Worm (Caenorhabditis elegans) whole organism, L1 larva: ENCODE measurements around the gene K03B4.1.
A peak's percentile ranks its signal among the peaks of the same experiment; 100 is the strongest.

Experiments used
- C04F5.9 ChIP-seq: sonication (generic microtip); optimal IDR thresholded peaks from 2 replicates; lab custom pipeline; 2016; ENCODE audit warnings: missing genetic modification characterization, missing compliant biosample characterization
- C16A3.4 ChIP-seq: fragments of 150-350 bp; optimal IDR thresholded peaks from 2 replicates; lab custom pipeline; 2014; ENCODE audit warnings: missing biosample characterization, missing genetic modification characterization
- C34B4.2 ChIP-seq: sonication (generic microtip); optimal IDR thresholded peaks from 2 replicates; lab custom pipeline; 2017; ENCODE audit warnings: mild to moderate bottlenecking, missing genetic modification characterization, missing compliant biosample characterization
- F16B12.6 ChIP-seq: fragments of 150-350 bp; optimal IDR thresholded peaks from 2 replicates; lab custom pipeline; 2014; ENCODE audit warnings: missing biosample characterization, missing genetic modification characterization
- aha-1 ChIP-seq: fragments of 150-350 bp; optimal IDR thresholded peaks from 2 replicates; lab custom pipeline; 2014; ENCODE audit warnings: missing biosample characterization, missing genetic modification characterization
- ama-1 ChIP-seq: fragments of 150-350 bp; optimal IDR thresholded peaks from 2 replicates; lab custom pipeline; 2014
- ceh-8 ChIP-seq: fragments of 200-800 bp; sonication (Bioruptor generic); optimal IDR thresholded peaks from 2 replicates; lab custom pipeline; 2018; ENCODE audit warnings: mild to moderate bottlenecking, missing genetic modification characterization, moderate library complexity, missing compliant biosample characterization
- ceh-88 ChIP-seq: fragments of 200-800 bp; sonication (Bioruptor generic); IDR thresholded peaks from 2 replicates; pipeline ENCODE4 v1.3.6; 2022; ENCODE audit warnings: missing genetic modification characterization, missing compliant biosample characterization
- dpl-1 ChIP-seq, 3 experiments: fragments of 150-350 bp in 2 of 3; sonication (generic microtip) in 1 of 3; optimal IDR thresholded peaks; 2 replicates each; lab custom pipeline; 2014 to 2017; ENCODE audit warnings: missing biosample characterization in 3 of 3, missing genetic modification characterization in 3 of 3, missing genetic modification reagents in 3 of 3
- efl-1 ChIP-seq, 4 experiments: fragments of 150-350 bp; optimal IDR thresholded peaks in 3 of 4; peaks in 1 of 4; 1 replicate in 1 of 4; 2 replicates in 3 of 4; lab custom pipeline; 2014; ENCODE audit warnings: missing biosample characterization in 2 of 4, missing genetic modification characterization in 2 of 4, missing genetic modification reagents in 2 of 4
- efl-3 ChIP-seq: fragments of 200-800 bp; sonication (Bioruptor generic); optimal IDR thresholded peaks from 2 replicates; lab custom pipeline; 2018; ENCODE audit warnings: mild to moderate bottlenecking, missing genetic modification characterization, missing compliant biosample characterization
- egl-27 ChIP-seq, 2 experiments: fragments of 150-350 bp in 1 of 2; sonication (generic microtip); optimal IDR thresholded peaks; 3 replicates each; lab custom pipeline; 2017 to 2018; ENCODE audit warnings: missing biosample characterization in 2 of 2, missing genetic modification characterization in 2 of 2, missing genetic modification reagents in 2 of 2
- elt-2 ChIP-seq: sonication (generic microtip); optimal IDR thresholded peaks from 2 replicates; lab custom pipeline; 2016; ENCODE audit warnings: missing genetic modification characterization, mild to moderate bottlenecking, inconsistent platforms, missing compliant biosample characterization, missing genetic modification reagents
- elt-3 ChIP-seq, 6 experiments: fragments of 150-350 bp in 1 of 6; sonication (generic microtip); optimal IDR thresholded peaks; 2 replicates each; lab custom pipeline; 2017 to 2018; ENCODE audit warnings: missing biosample characterization in 6 of 6, missing genetic modification characterization in 6 of 6, inconsistent platforms in 1 of 6
- fkh-4 ChIP-seq: sonication (generic microtip); optimal IDR thresholded peaks from 2 replicates; lab custom pipeline; 2016; ENCODE audit warnings: missing compliant biosample characterization, missing genetic modification characterization, borderline replicate concordance
- fkh-8 ChIP-seq: sonication (generic microtip); optimal IDR thresholded peaks from 2 replicates; lab custom pipeline; 2016; ENCODE audit warnings: mild to moderate bottlenecking, missing genetic modification characterization, missing compliant biosample characterization
- fos-1 ChIP-seq: fragments of 150-350 bp; optimal IDR thresholded peaks from 2 replicates; lab custom pipeline; 2014; ENCODE audit warnings: missing biosample characterization, missing genetic modification characterization
- hlh-17 ChIP-seq: fragments of 200-800 bp; sonication (Bioruptor generic); optimal IDR thresholded peaks from 2 replicates; lab custom pipeline; 2018; ENCODE audit warnings: missing genetic modification characterization, mild to moderate bottlenecking, missing compliant biosample characterization, moderate library complexity, borderline replicate concordance
- hlh-4 ChIP-seq: sonication (generic microtip); optimal IDR thresholded peaks from 2 replicates; lab custom pipeline; 2016; ENCODE audit warnings: mild to moderate bottlenecking, missing genetic modification characterization, missing compliant biosample characterization
- hpl-2 ChIP-seq: fragments of 150-350 bp; optimal IDR thresholded peaks from 2 replicates; lab custom pipeline; 2014; ENCODE audit warnings: missing biosample characterization, missing genetic modification reagents, missing genetic modification characterization
- lin-13 ChIP-seq: fragments of 150-350 bp; optimal IDR thresholded peaks from 2 replicates; lab custom pipeline; 2014; ENCODE audit warnings: missing biosample characterization, missing genetic modification reagents, missing genetic modification characterization
- lin-35 ChIP-seq, 2 experiments: fragments of 150-350 bp; optimal IDR thresholded peaks; 2 replicates each; lab custom pipeline; 2014; ENCODE audit warnings: missing biosample characterization in 2 of 2, missing genetic modification characterization in 2 of 2, missing genetic modification reagents in 2 of 2
- lir-3 ChIP-seq: sonication (generic microtip); optimal IDR thresholded peaks from 2 replicates; lab custom pipeline; 2016; ENCODE audit warnings: mild to moderate bottlenecking, missing genetic modification characterization, moderate library complexity, missing compliant biosample characterization; ENCODE audit not compliant: poor library complexity
- lsy-2 ChIP-seq, 2 experiments: fragments of 150-350 bp; optimal IDR thresholded peaks; 2 replicates each; lab custom pipeline; 2014; ENCODE audit warnings: missing biosample characterization in 2 of 2, missing genetic modification characterization in 2 of 2
- mdl-1 ChIP-seq, 2 experiments: fragments of 150-350 bp; optimal IDR thresholded peaks; 2 replicates each; lab custom pipeline; 2014 to 2017; ENCODE audit warnings: missing biosample characterization in 2 of 2, missing genetic modification characterization in 2 of 2, inconsistent platforms in 1 of 2
- mef-2 ChIP-seq: fragments of 150-350 bp; optimal IDR thresholded peaks from 2 replicates; lab custom pipeline; 2014; ENCODE audit warnings: missing biosample characterization, missing genetic modification characterization
- mep-1 ChIP-seq: fragments of 150-350 bp; optimal IDR thresholded peaks from 2 replicates; lab custom pipeline; 2014; ENCODE audit warnings: missing biosample characterization, missing genetic modification characterization
- nhr-11 ChIP-seq: fragments of 150-350 bp; optimal IDR thresholded peaks from 2 replicates; lab custom pipeline; 2014; ENCODE audit warnings: missing biosample characterization, missing genetic modification characterization
- nhr-20 ChIP-seq: sonication (generic microtip); optimal IDR thresholded peaks from 2 replicates; lab custom pipeline; 2016; ENCODE audit warnings: mild to moderate bottlenecking, missing genetic modification characterization, missing compliant biosample characterization
- nhr-28 ChIP-seq: fragments of 150-350 bp; optimal IDR thresholded peaks from 2 replicates; lab custom pipeline; 2014; ENCODE audit warnings: missing biosample characterization, missing genetic modification characterization
- nhr-71 ChIP-seq: sonication (generic microtip); optimal IDR thresholded peaks from 2 replicates; lab custom pipeline; 2016; ENCODE audit warnings: mild to moderate bottlenecking, missing genetic modification characterization, moderate library complexity, missing compliant biosample characterization
- nhr-90 ChIP-seq: sonication (generic microtip); optimal IDR thresholded peaks from 2 replicates; lab custom pipeline; 2016; ENCODE audit warnings: mild to moderate bottlenecking, missing genetic modification characterization, missing compliant biosample characterization; ENCODE audit not compliant: poor library complexity
- snu-23 ChIP-seq: sonication (generic microtip); optimal IDR thresholded peaks from 2 replicates; lab custom pipeline; 2016; ENCODE audit warnings: missing genetic modification characterization, missing compliant biosample characterization
- sptf-1 ChIP-seq: fragments of 150-350 bp; optimal IDR thresholded peaks from 2 replicates; lab custom pipeline; 2014; ENCODE audit warnings: missing biosample characterization, missing genetic modification characterization
- swsn-7 ChIP-seq: sonication (generic microtip); optimal IDR thresholded peaks from 2 replicates; lab custom pipeline; 2016; ENCODE audit warnings: missing genetic modification characterization, missing compliant biosample characterization
- tbx-2 ChIP-seq: sonication (generic microtip); optimal IDR thresholded peaks from 2 replicates; lab custom pipeline; 2016; ENCODE audit warnings: missing genetic modification characterization, missing compliant biosample characterization
- unc-130 ChIP-seq: fragments of 150-350 bp; optimal IDR thresholded peaks from 2 replicates; lab custom pipeline; 2017; ENCODE audit warnings: missing biosample characterization, missing genetic modification characterization, inconsistent platforms
- unc-30 ChIP-seq: sonication (generic microtip); optimal IDR thresholded peaks from 2 replicates; lab custom pipeline; 2017; ENCODE audit warnings: missing biosample characterization, missing genetic modification characterization
- unc-86 ChIP-seq: sonication (generic microtip); optimal IDR thresholded peaks from 2 replicates; lab custom pipeline; 2016; ENCODE audit warnings: missing genetic modification characterization, missing compliant biosample characterization
- vab-15 ChIP-seq: sonication (generic microtip); optimal IDR thresholded peaks from 2 replicates; lab custom pipeline; 2017; ENCODE audit warnings: missing genotype, mild to moderate bottlenecking, missing genetic modification characterization, missing compliant biosample characterization
- zip-4 ChIP-seq: fragments of 200-800 bp; sonication (Bioruptor generic); optimal IDR thresholded peaks from 2 replicates; lab custom pipeline; 2018; ENCODE audit warnings: mild to moderate bottlenecking, missing genetic modification characterization, moderate library complexity, missing compliant biosample characterization
- ztf-11 ChIP-seq, 2 experiments: sonication (generic microtip); optimal IDR thresholded peaks; 2 replicates each; lab custom pipeline; 2016 to 2017; ENCODE audit warnings: missing genetic modification characterization in 2 of 2, missing biosample characterization in 1 of 2, missing compliant biosample characterization in 1 of 2
- ztf-4 ChIP-seq: fragments of 150-350 bp; optimal IDR thresholded peaks from 2 replicates; lab custom pipeline; 2014; ENCODE audit warnings: missing biosample characterization, missing genetic modification characterization

K03B4.1 gene

DNA sequence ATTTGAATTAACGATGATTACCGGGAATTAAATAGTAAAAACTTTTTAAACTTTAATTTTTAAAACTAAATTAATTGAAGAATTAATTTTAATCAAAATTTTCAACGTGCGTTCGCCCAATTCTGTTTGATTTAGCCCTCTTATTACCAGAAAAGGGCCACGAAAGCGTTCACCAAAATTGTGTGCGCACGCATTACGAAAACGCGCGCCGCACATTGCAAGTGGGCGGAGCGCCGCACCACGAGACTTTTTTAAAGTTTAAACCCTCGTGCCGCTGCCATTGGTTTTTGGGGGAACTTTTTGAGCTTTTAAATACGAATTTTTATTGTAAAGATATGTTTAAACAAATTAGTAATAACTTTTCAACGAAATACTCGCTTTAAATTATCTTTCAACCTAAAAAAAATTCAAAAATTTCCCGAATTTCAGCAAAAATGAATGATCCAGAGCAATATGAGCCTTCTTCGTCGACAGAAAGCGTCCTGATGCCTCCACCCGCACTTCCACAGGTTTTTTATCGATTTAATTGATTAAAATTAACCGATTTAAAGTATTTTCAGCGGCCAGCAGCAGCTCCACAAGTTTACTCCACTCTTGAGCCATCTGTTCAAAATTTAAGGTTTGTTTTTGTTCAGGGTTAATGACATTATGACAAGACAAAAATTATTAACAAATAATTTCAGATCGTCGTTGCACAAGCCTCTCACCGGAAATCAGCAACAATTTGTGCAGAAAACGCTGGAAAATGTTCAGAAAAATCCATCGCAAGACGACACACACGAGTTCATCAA, 2.3 kb upstream of the K03B4.1 start, which contains the start of gene taf-10 (continued):
- TF ChIP-seq ztf-11 (tag; optimal IDR thresholded peaks at IDR 0.05; lab: Kevin White, UChicago) (peak in 1 of 2 experiments; percentile 47), C16A3.4 (tag; lab: Kevin White, UChicago) (peak; percentile 61), unc-130 (tag; lab: Kevin White, UChicago) (peak; percentile 24), elt-3 (tag; optimal IDR thresholded peaks at IDR 0.05; lab: Kevin White, UChicago) (peak in 1 of 6 experiments; percentile 49), fkh-8 (tag; lab: Kevin White, UChicago) (peak; percentile 28), fkh-4 (tag; lab: Kevin White, UChicago) (no peak), nhr-28 (tag; lab: Kevin White, UChicago) (no peak)

- TF ChIP-seq ceh-88 (GFP tag; lab: Robert Waterston, UW), result no peak
- TF ChIP-seq lsy-2 (tag; optimal IDR thresholded peaks at IDR 0.05; lab: Kevin White, UChicago), result no peak
- TF ChIP-seq ceh-8, result no peak
- no peak for TF ChIP-seq hpl-2 (GFP tag; lab: Kevin White, UChicago)
- peak; percentile 11 for TF ChIP-seq nhr-71 (tag; lab: Kevin White, UChicago)
- no peak for TF ChIP-seq snu-23
- no peak for TF ChIP-seq lin-13 (GFP tag; lab: Kevin White, UChicago)
- TF ChIP-seq ama-1 (lab: Kevin White, UChicago), result peak; percentile 71
- no peak for TF ChIP-seq vab-15 (tag; lab: Kevin White, UChicago)
- no peak for TF ChIP-seq C04F5.9 (tag; lab: Kevin White, UChicago)
- TF ChIP-seq elt-2, result peak; percentile 3
- TF ChIP-seq efl-1 (optimal IDR thresholded peaks at IDR 0.05; lab: Kevin White, UChicago), result no peak
- TF ChIP-seq efl-1 (GFP tag; optimal IDR thresholded peaks at IDR 0.05 in 1 of 2; lab: Kevin White, UChicago), result peak in 1 of 2 experiments; percentile 81
- TF ChIP-seq unc-86 (tag; lab: Kevin White, UChicago), result no peak
- no peak for TF ChIP-seq unc-130 (tag; lab: Kevin White, UChicago)
- TF ChIP-seq hlh-17, result no peak
These were observed 1.1 kb upstream of the K03B4.1 start, which contains the start of gene K03B4.2 for ce11 chrV:4687944-4688505. TSS of gene K03B4.2 (plus strand) at chrV:4687994.

- no peak for TF ChIP-seq swsn-7 (tag; lab: Kevin White, UChicago)
- no peak for TF ChIP-seq mef-2 (tag; lab: Kevin White, UChicago)
- no peak for TF ChIP-seq nhr-11
- TF ChIP-seq hlh-4 (tag; lab: Kevin White, UChicago), result no peak
- no peak for TF ChIP-seq F16B12.6 (tag; lab: Kevin White, UChicago)
- TF ChIP-seq C16A3.4 (tag; lab: Kevin White, UChicago), result no peak
- no peak for TF ChIP-seq sptf-1
- no peak for TF ChIP-seq mdl-1 (tag; optimal IDR thresholded peaks at IDR 0.05; lab: Kevin White, UChicago)
- no peak for TF ChIP-seq mep-1 (tag; lab: Kevin White, UChicago)
These were observed 2.5 kb downstream of the K03B4.1 start for ce11 chrV:4691657-4692056.

- TF ChIP-seq nhr-20 (no peak), ama-1 (lab: Kevin White, UChicago) (no peak), egl-27 (tag; optimal IDR thresholded peaks at IDR 0.05; lab: Kevin White, UChicago) (no peak), lir-3 (tag; lab: Kevin White, UChicago) (peak; percentile 3), C16A3.4 (tag; lab: Kevin White, UChicago) (peak; percentile 4), C34B4.2 (tag; lab: Kevin White, UChicago) (no peak), dpl-1 (GFP tag; optimal IDR thresholded peaks at IDR 0.05; lab: Kevin White, UChicago) (peak; percentile 22 to 61 (median 51)), aha-1 (tag; lab: Kevin White, UChicago) (no peak), ztf-4 (tag; lab: Kevin White, UChicago) (no peak), unc-30 (no peak), elt-3 (tag; optimal IDR thresholded peaks at IDR 0.05; lab: Kevin White, UChicago) (no peak), lin-35 (GFP tag; optimal IDR thresholded peaks at IDR 0.05; lab: Kevin White, UChicago) (peak in 1 of 2 experiments; percentile 59), nhr-90 (tag; lab: Kevin White, UChicago) (no peak), efl-3 (GFP tag; lab: Kevin White, UChicago) (no peak), fos-1 (no peak), zip-4 (GFP tag; lab: Kevin White, UChicago) (no peak), tbx-2 (no peak)
These were observed 3.5 kb downstream of the K03B4.1 start, which contains the start of gene cpg-8 for ce11 chrV:4692382-4693281. TSS of gene cpg-8 (minus strand) at chrV:4692432.
